Fruit fly (Drosophila melanogaster): ENCODE results near the gene CG12659.

Gene CG12659

dm6 chrX:8576675-8577074 is 14.9 kb downstream of the CG12659 start:
- no peak for TF ChIP-seq Ets98B (GFP tag; IDR thresholded peaks at IDR 0.05)
- no peak for TF ChIP-seq rn (GFP tag; IDR thresholded peaks at IDR 0.05)
- TF ChIP-seq CG34367 (tag; optimal IDR thresholded peaks at IDR 0.05), result no peak
- TF ChIP-seq CG15710 (tag; optimal IDR thresholded peaks at IDR 0.05), result no peak
- no peak for TF ChIP-seq CG8159 (tag; optimal IDR thresholded peaks at IDR 0.05)
- TF ChIP-seq CG17806 (tag; optimal IDR thresholded peaks at IDR 0.05), result no peak
- TF ChIP-seq Snoo (tag; optimal IDR thresholded peaks at IDR 0.05), result no peak
- TF ChIP-seq CG4496 (GFP tag; IDR thresholded peaks at IDR 0.05), result no peak
- no peak for TF ChIP-seq CG8301 (tag; optimal IDR thresholded peaks at IDR 0.05)
- no peak for TF ChIP-seq D1 (tag; optimal IDR thresholded peaks at IDR 0.05)
- no peak for TF ChIP-seq CG13204 (GFP tag; optimal IDR thresholded peaks at IDR 0.05)
- no peak for TF ChIP-seq gl (tag; optimal IDR thresholded peaks at IDR 0.05)
- no peak for TF ChIP-seq Pif1A (GFP tag; optimal IDR thresholded peaks at IDR 0.05)
- no peak for TF ChIP-seq CG32121 (GFP tag; IDR thresholded peaks at IDR 0.05)
- no peak for TF ChIP-seq CG10348 (GFP tag; IDR thresholded peaks at IDR 0.05)
- no peak for TF ChIP-seq CG9948 (tag; optimal IDR thresholded peaks at IDR 0.05)
- TF ChIP-seq EcR (GFP tag; optimal IDR thresholded peaks at IDR 0.05), result no peak
- no peak for TF ChIP-seq CG12605 (GFP tag; IDR thresholded peaks at IDR 0.05)
- TF ChIP-seq CG14655 (GFP tag; optimal IDR thresholded peaks at IDR 0.05), result no peak
- TF ChIP-seq fd96Ca (GFP tag; IDR thresholded peaks at IDR 0.05), result no peak

dm6 chrX:8574672-8575350 is 16.7 kb downstream of the CG12659 start:
- TF ChIP-seq CG34367 (tag; optimal IDR thresholded peaks at IDR 0.05) (peak; percentile 33), fd96Ca (GFP tag; IDR thresholded peaks at IDR 0.05) (peak; percentile 48; the same call in 2 of the 3 replicates), CG8159 (tag; optimal IDR thresholded peaks at IDR 0.05) (peak; percentile 58), Pif1B (GFP tag; optimal IDR thresholded peaks at IDR 0.05) (peak; percentile 58), CG12605 (GFP tag; IDR thresholded peaks at IDR 0.05) (peak; percentile 25), Snoo (tag; optimal IDR thresholded peaks at IDR 0.05) (peak; percentile 46), CG15710 (tag; optimal IDR thresholded peaks at IDR 0.05) (peak; percentile 21), CG8301 (tag; optimal IDR thresholded peaks at IDR 0.05) (peak; percentile 48), CG4496 (GFP tag; IDR thresholded peaks at IDR 0.05) (peak; percentile 30; the same call in 1 of the 3 replicates), rn (GFP tag; IDR thresholded peaks at IDR 0.05) (0 out of 2 replicates have a peak, but pooled peaks have one; percentile 4), D1 (tag; optimal IDR thresholded peaks at IDR 0.05) (no peak), Pif1A (GFP tag; optimal IDR thresholded peaks at IDR 0.05) (peak; percentile 52), CG32121 (GFP tag; IDR thresholded peaks at IDR 0.05) (no peak), Ets98B (GFP tag; IDR thresholded peaks at IDR 0.05) (peak; percentile 31; the same call in 1 of the 2 replicates), CG13204 (GFP tag; optimal IDR thresholded peaks at IDR 0.05) (no peak), CG14655 (GFP tag; optimal IDR thresholded peaks at IDR 0.05) (peak; percentile 51), CG9948 (tag; optimal IDR thresholded peaks at IDR 0.05) (peak; percentile 29), CG17806 (tag; optimal IDR thresholded peaks at IDR 0.05) (peak; percentile 45), EcR (GFP tag; optimal IDR thresholded peaks at IDR 0.05) (no peak), CG10348 (GFP tag; IDR thresholded peaks at IDR 0.05) (no peak), gl (tag; optimal IDR thresholded peaks at IDR 0.05) (no peak)

dm6 chrX:8573744-8574484 is 17.6 kb downstream of the CG12659 start, which contains the start of gene CG12065:
Gene CG12065 (plus strand): TSS chrX:8574306.
- no peak for TF ChIP-seq EcR (GFP tag; optimal IDR thresholded peaks at IDR 0.05)
- TF ChIP-seq CG12605 (GFP tag; IDR thresholded peaks at IDR 0.05), result no peak; the same call in 1 of the 2 replicates
- TF ChIP-seq D1 (tag; optimal IDR thresholded peaks at IDR 0.05), result no peak
- TF ChIP-seq CG14655 (GFP tag; optimal IDR thresholded peaks at IDR 0.05), result no peak
- TF ChIP-seq fd96Ca (GFP tag; IDR thresholded peaks at IDR 0.05), result no peak
- no peak for TF ChIP-seq CG9948 (tag; optimal IDR thresholded peaks at IDR 0.05)
- no peak for TF ChIP-seq CG32121 (GFP tag; IDR thresholded peaks at IDR 0.05)
- TF ChIP-seq CG34367 (tag; optimal IDR thresholded peaks at IDR 0.05), result no peak
- no peak for TF ChIP-seq CG8301 (tag; optimal IDR thresholded peaks at IDR 0.05)
- TF ChIP-seq CG10348 (GFP tag; IDR thresholded peaks at IDR 0.05), result no peak
- TF ChIP-seq CG13204 (GFP tag; optimal IDR thresholded peaks at IDR 0.05), result no peak
- TF ChIP-seq CG17806 (tag; optimal IDR thresholded peaks at IDR 0.05), result no peak
- TF ChIP-seq Snoo (tag; optimal IDR thresholded peaks at IDR 0.05), result no peak
- TF ChIP-seq Ets98B (GFP tag; IDR thresholded peaks at IDR 0.05), result no peak
- TF ChIP-seq CG4496 (GFP tag; IDR thresholded peaks at IDR 0.05), result no peak
- peak; percentile 25 for TF ChIP-seq Pif1A (GFP tag; optimal IDR thresholded peaks at IDR 0.05)
- TF ChIP-seq CG15710 (tag; optimal IDR thresholded peaks at IDR 0.05), result no peak
- no peak for TF ChIP-seq gl (tag; optimal IDR thresholded peaks at IDR 0.05)
- no peak for TF ChIP-seq rn (GFP tag; IDR thresholded peaks at IDR 0.05)
- TF ChIP-seq Pif1B (GFP tag; optimal IDR thresholded peaks at IDR 0.05), result peak; percentile 48
- peak; percentile 2 for TF ChIP-seq CG8159 (tag; optimal IDR thresholded peaks at IDR 0.05)

- TF ChIP-seq gl (tag; optimal IDR thresholded peaks at IDR 0.05) (no peak), CG34367 (tag; optimal IDR thresholded peaks at IDR 0.05) (no peak), D1 (tag; optimal IDR thresholded peaks at IDR 0.05) (no peak), CG8301 (tag; optimal IDR thresholded peaks at IDR 0.05) (peak; percentile 1), Ets98B (GFP tag; IDR thresholded peaks at IDR 0.05) (0 out of 2 replicates have a peak, but pooled peaks have one; percentile 10), CG15710 (tag; optimal IDR thresholded peaks at IDR 0.05) (no peak), EcR (GFP tag; optimal IDR thresholded peaks at IDR 0.05) (no peak), CG9948 (tag; optimal IDR thresholded peaks at IDR 0.05) (no peak), CG14655 (GFP tag; optimal IDR thresholded peaks at IDR 0.05) (peak; percentile 14), CG10348 (GFP tag; IDR thresholded peaks at IDR 0.05) (no peak), CG8159 (tag; optimal IDR thresholded peaks at IDR 0.05) (no peak), CG32121 (GFP tag; IDR thresholded peaks at IDR 0.05) (no peak), Snoo (tag; optimal IDR thresholded peaks at IDR 0.05) (no peak), CG13204 (GFP tag; optimal IDR thresholded peaks at IDR 0.05) (no peak), CG4496 (GFP tag; IDR thresholded peaks at IDR 0.05) (no peak), Pif1A (GFP tag; optimal IDR thresholded peaks at IDR 0.05) (no peak), fd96Ca (GFP tag; IDR thresholded peaks at IDR 0.05) (no peak), rn (GFP tag; IDR thresholded peaks at IDR 0.05) (no peak), Pif1B (GFP tag; optimal IDR thresholded peaks at IDR 0.05) (no peak), CG12605 (GFP tag; IDR thresholded peaks at IDR 0.05) (no peak), CG17806 (tag; optimal IDR thresholded peaks at IDR 0.05) (no peak)
Measured at dm6 chrX:8572939-8573594, 18.5 kb downstream of the CG12659 start, which contains the start of gene spirit. Gene spirit (minus strand): TSS chrX:8573593.
